Fruit fly (Drosophila melanogaster): ENCODE measurements around the gene Ccp84Af.

- TF ChIP-seq Myc (optimal IDR thresholded peaks at IDR 0.05) (no peak), h (optimal IDR thresholded peaks at IDR 0.05) (no peak), insv (optimal IDR thresholded peaks at IDR 0.05) (no peak), Sin3A (optimal IDR thresholded peaks at IDR 0.05) (no peak), psq (optimal IDR thresholded peaks at IDR 0.05) (no peak), ttk (optimal IDR thresholded peaks at IDR 0.05) (no peak)
These were observed 18.8 kb upstream of the Ccp84Af start for dm6 chr3R:6708858-6709257.
